Fruit fly (Drosophila melanogaster) whole organism, embryonic: ENCODE data around the gene CG7970.

Experiments used
- Antp ChIP-seq: fragments of 200-800 bp; sonication (Bioruptor generic); optimal IDR thresholded peaks from 3 replicates; lab custom pipeline; 2016; ENCODE audit warnings: missing biosample characterization, missing genetic modification characterization
- CG10321 ChIP-seq: fragments of 200-800 bp; sonication (Bioruptor generic); IDR thresholded peaks from 2 replicates; pipeline ENCODE4 v1.3.6; 2022; ENCODE audit warnings: missing biosample characterization, missing genetic modification characterization
- CG13424 ChIP-seq: fragments of 200-800 bp; sonication (Bioruptor generic); optimal IDR thresholded peaks from 2 replicates; lab custom pipeline; 2019; ENCODE audit warnings: missing biosample characterization, mild to moderate bottlenecking, missing genetic modification characterization, moderate library complexity
- CG14667 ChIP-seq: fragments of 200-800 bp; sonication (Bioruptor generic); IDR thresholded peaks from 2 replicates; pipeline ENCODE4 v1.3.6; 2022; ENCODE audit warnings: missing biosample characterization, missing genetic modification characterization
- CG1832 ChIP-seq: fragments of 200-800 bp; sonication (Bioruptor generic); optimal IDR thresholded peaks from 2 replicates; lab custom pipeline; 2017; ENCODE audit warnings: missing biosample characterization, mild to moderate bottlenecking, missing genetic modification characterization, inconsistent platforms
- CG18599 ChIP-seq: fragments of 200-800 bp; sonication (Bioruptor generic); optimal IDR thresholded peaks from 3 replicates; lab custom pipeline; 2017; ENCODE audit warnings: missing biosample characterization, missing genetic modification characterization, mild to moderate bottlenecking, moderate library complexity, missing genetic modification reagents
- CG2129 ChIP-seq: fragments of 200-800 bp; sonication (Bioruptor generic); IDR thresholded peaks from 2 replicates; pipeline ENCODE4 v1.3.6; 2022; ENCODE audit warnings: missing biosample characterization, missing genetic modification characterization; ENCODE audit not compliant: partially characterized antibody
- CG30431 ChIP-seq: fragments of 200-800 bp; sonication (Bioruptor generic); optimal IDR thresholded peaks from 2 replicates; lab custom pipeline; 2017; ENCODE audit warnings: missing biosample characterization, missing genetic modification characterization
- CG33213 ChIP-seq: fragments of 200-800 bp; sonication (Bioruptor generic); optimal IDR thresholded peaks from 3 replicates; lab custom pipeline; 2016; ENCODE audit warnings: missing biosample characterization, missing genetic modification characterization
- CG3838 ChIP-seq: fragments of 200-800 bp; sonication (Bioruptor generic); optimal IDR thresholded peaks from 3 replicates; lab custom pipeline; 2016; ENCODE audit warnings: missing biosample characterization, missing genetic modification characterization
- CG4328 ChIP-seq: fragments of 200-800 bp; sonication (Bioruptor generic); optimal IDR thresholded peaks from 3 replicates; lab custom pipeline; 2017; ENCODE audit warnings: missing biosample characterization, missing genetic modification reagents, missing genetic modification characterization
- CG5953 ChIP-seq: fragments of 200-800 bp; sonication (Bioruptor generic); IDR thresholded peaks from 2 replicates; pipeline ENCODE4 v1.3.6; 2022; ENCODE audit warnings: missing biosample characterization, missing genetic modification characterization
- CG7556 ChIP-seq: fragments of 200-800 bp; sonication (Bioruptor generic); optimal IDR thresholded peaks from 2 replicates; lab custom pipeline; 2017; ENCODE audit warnings: missing biosample characterization, mild to moderate bottlenecking, missing genetic modification characterization
- CG7928 ChIP-seq: fragments of 200-800 bp; sonication (Bioruptor generic); optimal IDR thresholded peaks from 2 replicates; lab custom pipeline; 2017; ENCODE audit warnings: missing biosample characterization, mild to moderate bottlenecking, missing genetic modification characterization
- CG7963 ChIP-seq: fragments of 200-800 bp; sonication (Bioruptor generic); IDR thresholded peaks from 3 replicates; pipeline ENCODE4 v1.3.6; 2022; ENCODE audit warnings: missing biosample characterization, missing genetic modification characterization; ENCODE audit not compliant: partially characterized antibody
- CG9876 ChIP-seq: fragments of 200-800 bp; sonication (Bioruptor generic); optimal IDR thresholded peaks from 2 replicates; lab custom pipeline; 2016; ENCODE audit warnings: missing biosample characterization, missing genetic modification characterization
- CHES-1-like ChIP-seq: fragments of 200-800 bp; sonication (Bioruptor generic); optimal IDR thresholded peaks from 2 replicates; lab custom pipeline; 2016; ENCODE audit warnings: missing biosample characterization, missing genetic modification characterization
- Chrac-16 ChIP-seq: fragments of 200-800 bp; sonication (Bioruptor generic); optimal IDR thresholded peaks from 3 replicates; lab custom pipeline; 2016; ENCODE audit warnings: missing biosample characterization, missing genetic modification characterization
- CoRest ChIP-seq: fragments of 200-800 bp; sonication (Bioruptor generic); optimal IDR thresholded peaks from 3 replicates; lab custom pipeline; 2018; ENCODE audit warnings: missing biosample characterization, mild to moderate bottlenecking, missing genetic modification characterization, moderate library complexity
- Dip2 ChIP-seq: fragments of 200-800 bp; sonication (Bioruptor generic); IDR thresholded peaks from 2 replicates; pipeline ENCODE4 v1.3.6; 2022; ENCODE audit warnings: missing biosample characterization, missing genetic modification characterization
- Dp ChIP-seq: fragments of 200-800 bp; sonication (Bioruptor generic); optimal IDR thresholded peaks from 2 replicates; lab custom pipeline; 2018; ENCODE audit warnings: missing biosample characterization, mild to moderate bottlenecking, missing genetic modification characterization, moderate library complexity
- Eip74EF ChIP-seq, 2 experiments: fragments of 200-800 bp in 1 of 2; fragments of >200 bp in 1 of 2; sonication (Bioruptor generic) in 1 of 2; optimal IDR thresholded peaks; 2 replicates each; lab custom pipeline; 2017 to 2019; ENCODE audit warnings: missing biosample characterization in 2 of 2, missing genetic modification characterization in 2 of 2, mild to moderate bottlenecking in 1 of 2, moderate library complexity in 1 of 2
- H2.0 ChIP-seq: fragments of 200-800 bp; sonication (Bioruptor generic); IDR thresholded peaks from 2 replicates; pipeline ENCODE4 v1.3.6; 2022; ENCODE audit warnings: missing biosample characterization, missing genetic modification characterization
- Hr51 ChIP-seq, 2 experiments: fragments of 200-800 bp; sonication (Bioruptor generic); optimal IDR thresholded peaks; 2 replicates in 1 of 2; 3 replicates in 1 of 2; lab custom pipeline; 2016 to 2018; ENCODE audit warnings: missing biosample characterization in 2 of 2, missing genetic modification characterization in 2 of 2, mild to moderate bottlenecking in 1 of 2, moderate library complexity in 1 of 2
- Hr78 ChIP-seq, 2 experiments: fragments of 200-800 bp in 1 of 2; fragments of >200 bp in 1 of 2; sonication (Bioruptor generic) in 1 of 2; optimal IDR thresholded peaks; 2 replicates each; lab custom pipeline; 2017 to 2019; ENCODE audit warnings: missing biosample characterization in 2 of 2, missing genetic modification characterization in 2 of 2, mild to moderate bottlenecking in 1 of 2, moderate library complexity in 1 of 2
- MTF-1 ChIP-seq: fragments of 200-800 bp; sonication (Bioruptor generic); optimal IDR thresholded peaks from 2 replicates; lab custom pipeline; 2018; ENCODE audit warnings: missing biosample characterization, mild to moderate bottlenecking, missing genetic modification characterization, borderline replicate concordance
- NK7.1 ChIP-seq: fragments of 200-800 bp; sonication (Bioruptor generic); optimal IDR thresholded peaks from 3 replicates; lab custom pipeline; 2016; ENCODE audit warnings: missing biosample characterization, missing genetic modification characterization
- Ptx1 ChIP-seq: fragments of 200-800 bp; sonication (Bioruptor generic); IDR thresholded peaks from 2 replicates; pipeline ENCODE4 v1.3.6; 2022; ENCODE audit warnings: missing biosample characterization, missing genetic modification characterization
- TFAM ChIP-seq: fragments of 200-800 bp; sonication (Bioruptor generic); optimal IDR thresholded peaks from 2 replicates; lab custom pipeline; 2017; ENCODE audit warnings: missing biosample characterization, missing genetic modification characterization, inconsistent platforms
- aop ChIP-seq: fragments of 200-800 bp; sonication (Bioruptor generic); IDR thresholded peaks from 2 replicates; pipeline ENCODE4 v1.3.6; 2022; ENCODE audit warnings: missing biosample characterization, missing genetic modification characterization
- ara ChIP-seq: fragments of 200-800 bp; sonication (Bioruptor generic); IDR thresholded peaks from 2 replicates; pipeline ENCODE4 v1.3.6; 2022; ENCODE audit warnings: missing biosample characterization, missing genetic modification characterization
- ato ChIP-seq: fragments of 200-800 bp; sonication (Bioruptor generic); IDR thresholded peaks from 2 replicates; pipeline ENCODE4 v1.3.6; 2022; ENCODE audit warnings: missing biosample characterization, missing genetic modification characterization; ENCODE audit not compliant: partially characterized antibody
- bab2 ChIP-seq: fragments of 200-800 bp; sonication (Bioruptor generic); optimal IDR thresholded peaks from 2 replicates; lab custom pipeline; 2016; ENCODE audit warnings: missing biosample characterization, missing genetic modification characterization
- caup ChIP-seq: fragments of 200-800 bp; sonication (Bioruptor generic); optimal IDR thresholded peaks from 3 replicates; lab custom pipeline; 2017; ENCODE audit warnings: missing biosample characterization, mild to moderate bottlenecking, missing genetic modification characterization, moderate library complexity; ENCODE audit not compliant: severe bottlenecking
- cg ChIP-seq: fragments of 200-800 bp; sonication (Bioruptor generic); optimal IDR thresholded peaks from 3 replicates; lab custom pipeline; 2019; ENCODE audit warnings: missing biosample characterization, mild to moderate bottlenecking, missing genetic modification characterization, moderate library complexity
- da ChIP-seq: fragments of 200-800 bp; sonication (Bioruptor generic); optimal IDR thresholded peaks from 2 replicates; lab custom pipeline; 2016; ENCODE audit warnings: missing biosample characterization, missing genetic modification characterization
- dmrt99B ChIP-seq: fragments of 200-800 bp; sonication (Bioruptor generic); optimal IDR thresholded peaks from 2 replicates; lab custom pipeline; 2018; ENCODE audit warnings: missing biosample characterization, mild to moderate bottlenecking, missing genetic modification characterization, moderate library complexity
- dysf ChIP-seq: fragments of 200-800 bp; sonication (Bioruptor generic); IDR thresholded peaks from 3 replicates; pipeline ENCODE4 v1.3.6; 2022; ENCODE audit warnings: missing biosample characterization, missing genetic modification characterization
- ind ChIP-seq: fragments of 200-800 bp; sonication (Bioruptor generic); optimal IDR thresholded peaks from 3 replicates; lab custom pipeline; 2016; ENCODE audit warnings: missing biosample characterization, missing genetic modification characterization
- klu ChIP-seq: fragments of 200-800 bp; sonication (Bioruptor generic); IDR thresholded peaks from 2 replicates; pipeline ENCODE4 v1.3.6; 2022; ENCODE audit warnings: missing biosample characterization, missing genetic modification characterization
- luna ChIP-seq: fragments of 200-800 bp; sonication (Bioruptor generic); optimal IDR thresholded peaks from 2 replicates; lab custom pipeline; 2016; ENCODE audit warnings: missing biosample characterization, missing genetic modification characterization
- pan ChIP-seq, 4 experiments: fragments of >200 bp in 3 of 4; fragments of 200-800 bp in 1 of 4; sonication (Bioruptor generic) in 1 of 4; optimal IDR thresholded peaks in 3 of 4; IDR thresholded peaks in 1 of 4; 2 replicates each; pipeline versions ENCODE4 v1.3.6 to Lab custom; 2017 to 2022; ENCODE audit warnings: missing biosample characterization in 2 of 4, missing genetic modification characterization in 2 of 4, mixed read lengths in 1 of 4
- pnt ChIP-seq: fragments of 200-800 bp; sonication (Bioruptor generic); optimal IDR thresholded peaks from 3 replicates; lab custom pipeline; 2016; ENCODE audit warnings: missing biosample characterization, missing genetic modification characterization
- salm ChIP-seq: fragments of 200-800 bp; sonication (Bioruptor generic); optimal IDR thresholded peaks from 2 replicates; lab custom pipeline; 2018; ENCODE audit warnings: missing biosample characterization, mild to moderate bottlenecking, missing genetic modification characterization
- shn ChIP-seq: fragments of 200-800 bp; sonication (Bioruptor generic); optimal IDR thresholded peaks from 3 replicates; lab custom pipeline; 2016; ENCODE audit warnings: missing biosample characterization, missing genetic modification characterization
- sob ChIP-seq: fragments of 200-800 bp; sonication (Bioruptor generic); IDR thresholded peaks from 2 replicates; pipeline ENCODE4 v1.3.6; 2022; ENCODE audit warnings: missing biosample characterization, missing genetic modification characterization
- vfl ChIP-seq: fragments of 200-800 bp; sonication (Bioruptor generic); optimal IDR thresholded peaks from 2 replicates; lab custom pipeline; 2016; ENCODE audit warnings: missing biosample characterization, missing genetic modification characterization
- wdn ChIP-seq: fragments of 200-800 bp; sonication (Bioruptor generic); IDR thresholded peaks from 2 replicates; pipeline ENCODE4 v1.3.6; 2022; ENCODE audit warnings: missing biosample characterization, missing genetic modification characterization
- zfh1 ChIP-seq: fragments of 200-800 bp; sonication (Bioruptor generic); IDR thresholded peaks from 3 replicates; pipeline ENCODE4 v1.3.6; 2022; ENCODE audit warnings: missing biosample characterization, missing genetic modification characterization
- zfh2 ChIP-seq: fragments of 200-800 bp; sonication (Bioruptor generic); optimal IDR thresholded peaks from 2 replicates; lab custom pipeline; 2016; ENCODE audit warnings: missing biosample characterization, missing genetic modification characterization

CG7970 gene

DNA sequence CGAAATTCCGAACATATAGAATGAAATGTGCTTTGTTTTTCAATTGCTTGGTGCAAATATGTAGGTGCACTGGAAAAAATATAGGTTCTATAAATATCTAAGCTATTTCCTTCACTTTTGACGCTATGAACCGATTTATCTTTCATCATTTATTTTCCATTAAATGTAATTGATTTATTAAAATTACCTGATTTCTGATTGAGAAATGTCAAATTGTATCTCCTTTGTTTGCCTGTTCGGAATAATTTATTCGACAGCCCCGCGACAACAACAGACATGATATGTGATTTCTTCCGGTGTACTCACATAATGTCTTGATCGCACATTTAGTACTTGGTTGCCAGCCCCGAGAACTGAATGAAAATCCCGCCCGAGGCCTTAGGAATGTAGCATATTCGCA is 42.9 kb upstream of the CG7970 start (continued):
- TF ChIP-seq caup (GFP tag; lab: Kevin White, UChicago) = peak; percentile 36
- TF ChIP-seq CG7963 (GFP tag; lab: Robert Waterston, UW) = no peak
- TF ChIP-seq CG14667 (GFP tag; lab: Robert Waterston, UW) = peak; percentile 10; the same call in 1 of the 2 replicates
- TF ChIP-seq CG1832 (GFP tag; lab: Kevin White, UChicago) = no peak
- no peak for TF ChIP-seq CG9876 (GFP tag; lab: Kevin White, UChicago)
- TF ChIP-seq Eip74EF (GFP tag; optimal IDR thresholded peaks at IDR 0.05; lab: Kevin White, UChicago) = no peak
- TF ChIP-seq CG18599 (GFP tag; lab: Kevin White, UChicago) = peak; percentile 48
- no peak for TF ChIP-seq pnt (GFP tag; lab: Kevin White, UChicago)
- peak; percentile 5 for TF ChIP-seq CG13424
- TF ChIP-seq CG3838 = no peak
- TF ChIP-seq CoRest (tag; lab: Kevin White, UChicago) = peak; percentile 62
- no peak for TF ChIP-seq da (GFP tag; lab: Kevin White, UChicago)
- no peak for TF ChIP-seq dmrt99B
- no peak for TF ChIP-seq MTF-1 (GFP tag; lab: Kevin White, UChicago)
- TF ChIP-seq Dp (GFP tag; lab: Kevin White, UChicago) = no peak
- no peak for TF ChIP-seq CHES-1-like (GFP tag; lab: Kevin White, UChicago)
- TF ChIP-seq CG2129 = no peak
- no peak for TF ChIP-seq ara (GFP tag; lab: Robert Waterston, UW)
- TF ChIP-seq vfl = no peak
- TF ChIP-seq CG10321 (GFP tag; lab: Robert Waterston, UW) = no peak
- peak; percentile 1 for TF ChIP-seq shn (GFP tag; lab: Kevin White, UChicago)
- 0 out of 2 replicates have a peak, but pooled peaks have one; percentile 43 for TF ChIP-seq sob
- TF ChIP-seq bab2 = peak; percentile 25
- no peak for TF ChIP-seq CG7928 (GFP tag; lab: Kevin White, UChicago)
- peak in 1 of 2 experiments; percentile 39 for TF ChIP-seq Hr51 (GFP tag; optimal IDR thresholded peaks at IDR 0.05; lab: Kevin White, UChicago)
- peak; percentile 24 for TF ChIP-seq CG7556 (GFP tag; lab: Kevin White, UChicago)
- TF ChIP-seq zfh1 (GFP tag; lab: Robert Waterston, UW) = no peak
- no peak for TF ChIP-seq pan (optimal IDR thresholded peaks at IDR 0.05; lab: Kevin White, UChicago)
- no peak for TF ChIP-seq pan (GFP tag; optimal IDR thresholded peaks at IDR 0.05 in 1 of 2, IDR thresholded peaks at IDR 0.05 in 1 of 2)
- TF ChIP-seq salm (tag; lab: Kevin White, UChicago) = no peak
- peak; percentile 48 for TF ChIP-seq ind
- TF ChIP-seq aop = no peak
- TF ChIP-seq Ptx1 (GFP tag; lab: Robert Waterston, UW) = peak; percentile 57
- no peak for TF ChIP-seq ato (GFP tag; lab: Robert Waterston, UW)
- no peak for TF ChIP-seq TFAM (GFP tag; lab: Kevin White, UChicago)
- no peak for TF ChIP-seq Dip2 (GFP tag; lab: Robert Waterston, UW)
- TF ChIP-seq luna = no peak
- TF ChIP-seq CG4328 (GFP tag; lab: Kevin White, UChicago) = no peak
- TF ChIP-seq CG30431 (GFP tag; lab: Kevin White, UChicago) = no peak
- TF ChIP-seq klu = peak; percentile 54
- TF ChIP-seq CG5953 (GFP tag; lab: Robert Waterston, UW) = no peak
- no peak for TF ChIP-seq Antp
- TF ChIP-seq zfh2 (GFP tag; lab: Kevin White, UChicago) = peak; percentile 16
- TF ChIP-seq CG33213 = no peak
- peak; percentile 74 for TF ChIP-seq dysf (GFP tag; lab: Robert Waterston, UW)
- no peak for TF ChIP-seq NK7.1
- no peak for TF ChIP-seq Hr78 (GFP tag; optimal IDR thresholded peaks at IDR 0.05; lab: Kevin White, UChicago)
- TF ChIP-seq Chrac-16 (GFP tag; lab: Kevin White, UChicago) = peak; percentile 9
- peak; percentile 37; the same call in 1 of the 2 replicates for TF ChIP-seq H2.0 (GFP tag; lab: Robert Waterston, UW)
- TF ChIP-seq wdn (GFP tag; lab: Robert Waterston, UW) = 0 out of 2 replicates have a peak, but pooled peaks have one; percentile 36
- no peak for TF ChIP-seq cg (GFP tag; lab: Kevin White, UChicago)
